Fruit fly (Drosophila melanogaster) whole organism, wandering third instar larva: ENCODE data around the gene Pax.

Experiments used
- Hr78 ChIP-seq: fragments of >200 bp; optimal IDR thresholded peaks from 2 replicates; lab custom pipeline; 2017; ENCODE audit warnings: missing biosample characterization, missing genetic modification characterization
- Myc ChIP-seq: fragments of >200 bp; optimal IDR thresholded peaks from 2 replicates; lab custom pipeline; 2017
- br ChIP-seq: fragments of 200-800 bp; sonication (Bioruptor generic); optimal IDR thresholded peaks from 2 replicates; lab custom pipeline; 2016; ENCODE audit warnings: missing biosample characterization, missing genetic modification characterization
- dl ChIP-seq, 2 experiments: fragments of 175-275, 200-275 bp in 1 of 2; fragments of 200-275 bp in 1 of 2; sonication (Bioruptor generic); optimal IDR thresholded peaks; lab custom pipeline; 2018; ENCODE audit warnings: mild to moderate bottlenecking in 2 of 2, missing biosample characterization in 2 of 2, missing genetic modification characterization in 2 of 2, moderate library complexity in 2 of 2; ENCODE audit not compliant: partially characterized antibody in 2 of 2, insufficient read depth in 1 of 2
- fru ChIP-seq: fragments of 200-800 bp; sonication (Bioruptor generic); optimal IDR thresholded peaks from 3 replicates; lab custom pipeline; 2016; ENCODE audit warnings: missing biosample characterization, mild to moderate bottlenecking, missing genetic modification characterization
- h ChIP-seq: fragments of 200-800 bp; sonication (Bioruptor generic); optimal IDR thresholded peaks from 3 replicates; lab custom pipeline; 2016; ENCODE audit warnings: missing biosample characterization, mild to moderate bottlenecking, missing genetic modification characterization
- psq ChIP-seq: fragments of 200-800 bp; sonication (Bioruptor generic); optimal IDR thresholded peaks from 3 replicates; lab custom pipeline; 2017; ENCODE audit warnings: missing biosample characterization, mild to moderate bottlenecking, missing genetic modification characterization, moderate library complexity
- woc ChIP-seq: sonication (Bioruptor generic); optimal IDR thresholded peaks from 2 replicates; lab custom pipeline; 2016; ENCODE audit warnings: missing biosample characterization, mild to moderate bottlenecking, missing genetic modification characterization

dm6 chr2L:19398317-19399234 is 27.8 kb downstream of the Pax start, which contains the start of gene CG17544:
- no peak for TF ChIP-seq Hr78
- peak; percentile 88 for TF ChIP-seq psq (GFP tag; lab: Kevin White, UChicago)
- no peak for TF ChIP-seq Myc (lab: Kevin White, UChicago)
- peak in 1 of 2 experiments; percentile 63 for TF ChIP-seq dl (GFP tag; optimal IDR thresholded peaks at IDR 0.05; lab: Kevin White, UChicago; ENCODE audit: insufficient read depth in 1 of 2, partially characterized antibody in 2 of 2)
- peak; percentile 44 for TF ChIP-seq h
- peak; percentile 81 for TF ChIP-seq woc (GFP tag; lab: Kevin White, UChicago)
- peak; percentile 22 for TF ChIP-seq br
- peak; percentile 59 for TF ChIP-seq fru
